Worm (Caenorhabditis elegans): Measurements from ENCODE around the gene C49A9.4.
A peak's percentile ranks its signal among the peaks of the same experiment; 100 is the strongest.

The C49A9.4 gene

DNA sequence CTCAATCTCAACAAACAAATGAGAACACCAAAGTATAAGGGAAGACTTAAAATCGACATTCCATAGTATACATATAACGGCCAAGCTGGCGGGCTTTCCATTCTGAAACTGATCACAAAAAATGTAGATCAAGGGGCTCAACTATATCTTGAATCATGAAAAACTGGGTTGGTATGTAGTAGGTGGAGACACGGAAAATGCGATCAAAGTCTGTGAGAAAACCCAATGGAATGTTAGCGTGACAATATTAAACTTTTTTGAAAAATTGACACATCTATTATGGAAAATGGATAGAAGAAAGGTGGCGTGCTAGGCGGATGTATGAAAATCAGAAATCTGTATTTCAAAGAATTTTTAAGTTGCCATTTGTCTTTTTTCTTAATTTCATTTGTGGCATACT lies 43.8 kb downstream of the C49A9.4 start, which contains the start of gene srv-28:
TSS of gene srv-28 (minus strand) at position 101 of the 400 bp plus-strand sequence.
- TF ChIP-seq efl-1 (optimal IDR thresholded peaks at IDR 0.05) (no peak), efl-1 (GFP tag; optimal IDR thresholded peaks at IDR 0.05 in 1 of 2) (peak in 1 of 2 experiments; percentile 2), ces-1 (GFP tag; optimal IDR thresholded peaks at IDR 0.05) (no peak)

DNA sequence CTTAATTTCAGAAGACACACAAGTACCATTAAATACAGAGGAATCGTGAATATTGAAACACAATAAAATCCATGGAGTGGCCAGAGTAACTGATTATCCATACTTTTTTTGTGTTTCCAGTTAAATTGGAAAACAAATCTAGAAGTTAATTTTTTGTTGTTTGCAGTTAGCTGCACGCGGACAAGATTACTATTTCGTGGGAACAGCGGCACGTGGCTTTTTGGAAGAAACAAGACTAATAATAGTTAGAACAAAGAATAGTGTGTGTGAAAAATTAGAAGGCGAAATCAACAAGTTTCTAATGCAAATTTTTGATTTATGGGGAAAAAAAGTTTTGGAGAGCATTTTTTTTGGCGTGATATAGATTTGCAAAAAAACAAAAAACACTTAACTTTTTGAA lies 47.0 kb downstream of the C49A9.4 start, which contains the start of gene srv-29:
TSS of gene srv-29 (minus strand) at position 101 of the 400 bp plus-strand sequence.
- no peak for TF ChIP-seq tlp-1 (tag; optimal IDR thresholded peaks at IDR 0.05)
- no peak for TF ChIP-seq nhr-84 (tag; optimal IDR thresholded peaks at IDR 0.05)
- no peak for TF ChIP-seq lir-3 (tag; optimal IDR thresholded peaks at IDR 0.05; ENCODE audit: poor library complexity)
- TF ChIP-seq unc-30 (tag; optimal IDR thresholded peaks at IDR 0.05): no peak
- no peak for TF ChIP-seq lin-13 (GFP tag; optimal IDR thresholded peaks at IDR 0.05)
- TF ChIP-seq nhr-19 (GFP tag; conservative IDR thresholded peaks at IDR 0.05): no peak
- no peak for TF ChIP-seq C16A3.4 (tag; optimal IDR thresholded peaks at IDR 0.05)
- TF ChIP-seq unc-130 (tag; optimal IDR thresholded peaks at IDR 0.05): no peak
- no peak for TF ChIP-seq pqm-1 (tag; optimal IDR thresholded peaks at IDR 0.05)
- no peak for TF ChIP-seq unc-86 (tag; optimal IDR thresholded peaks at IDR 0.05)
- TF ChIP-seq ceh-8 (GFP tag; optimal IDR thresholded peaks at IDR 0.05): no peak
- TF ChIP-seq ztf-4 (tag; optimal IDR thresholded peaks at IDR 0.05): no peak
- TF ChIP-seq Y116A8C.19 (tag; optimal IDR thresholded peaks at IDR 0.05; ENCODE audit: borderline replicate concordance): no peak
- TF ChIP-seq nhr-20 (tag; optimal IDR thresholded peaks at IDR 0.05): no peak
- TF ChIP-seq alr-1 (tag; optimal IDR thresholded peaks at IDR 0.05; ENCODE audit: borderline replicate concordance): no peak
- no peak for TF ChIP-seq vab-15 (tag; optimal IDR thresholded peaks at IDR 0.05)

DNA sequence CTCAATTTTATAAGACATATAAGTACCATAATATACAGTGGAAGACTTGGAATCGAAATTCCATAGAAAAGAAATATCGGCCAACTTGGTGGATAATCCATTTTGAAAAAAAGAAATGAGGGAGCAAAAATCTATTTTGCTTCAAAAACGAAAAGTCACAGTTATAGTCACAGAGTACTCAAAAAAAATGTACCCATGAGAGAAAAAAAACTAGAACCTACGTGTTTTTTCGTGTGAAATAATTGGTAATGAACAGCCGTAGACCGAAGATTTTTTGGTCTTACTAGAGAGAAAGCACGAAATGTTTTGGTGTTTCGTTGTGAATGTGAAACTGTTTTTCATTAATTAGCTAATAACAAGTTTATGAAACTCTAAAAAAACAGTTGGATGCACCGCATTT lies 49.9 kb downstream of the C49A9.4 start, which contains the start of gene srv-30:
TSS of gene srv-30 (minus strand) at position 101 of the 400 bp plus-strand sequence.
- TF ChIP-seq nhr-20 (tag; optimal IDR thresholded peaks at IDR 0.05) (no peak), rnt-1 (tag; optimal IDR thresholded peaks at IDR 0.05) (no peak), fkh-10 (GFP tag; optimal IDR thresholded peaks at IDR 0.05) (no peak), mep-1 (tag; optimal IDR thresholded peaks at IDR 0.05) (no peak), nhr-19 (GFP tag; conservative IDR thresholded peaks at IDR 0.05) (no peak), fkh-4 (tag; optimal IDR thresholded peaks at IDR 0.05; ENCODE audit: borderline replicate concordance) (no peak), hlh-17 (GFP tag; optimal IDR thresholded peaks at IDR 0.05; ENCODE audit: borderline replicate concordance) (no peak), tlp-1 (tag; optimal IDR thresholded peaks at IDR 0.05) (no peak), vab-15 (tag; optimal IDR thresholded peaks at IDR 0.05) (no peak), swsn-7 (tag; optimal IDR thresholded peaks at IDR 0.05) (no peak), jun-1 (tag; optimal IDR thresholded peaks at IDR 0.05) (no peak), egl-27 (tag; optimal IDR thresholded peaks at IDR 0.05) (no peak)

Measured in whole organism, L1 larva.